Worm (Caenorhabditis elegans): Measurements from ENCODE around the gene pgph-3.

Gene pgph-3

ce11 chrV:5755203-5755693, 8.4 kb downstream of the pgph-3 start, which contains the start of gene K09H11.11:
TSS of gene K09H11.11 (minus strand) at chrV:5755253.
- TF ChIP-seq ceh-44 (GFP tag; IDR thresholded peaks at IDR 0.05) (peak; percentile 2; the same call in 1 of the 2 replicates), set-16 (GFP tag; IDR thresholded peaks at IDR 0.05) (peak; percentile 83)

- TF ChIP-seq hlh-30 (tag; optimal IDR thresholded peaks at IDR 0.05; ENCODE audit: insufficient read depth) (no peak), ceh-44 (GFP tag; IDR thresholded peaks at IDR 0.05) (no peak), F37D6.2 (tag; optimal IDR thresholded peaks at IDR 0.05) (no peak), nhr-237 (tag; optimal IDR thresholded peaks at IDR 0.05) (no peak), tag-97 (GFP tag; IDR thresholded peaks at IDR 0.05) (no peak), spr-3 (GFP tag; optimal IDR thresholded peaks at IDR 0.05) (no peak), daf-8 (GFP tag; IDR thresholded peaks at IDR 0.05) (no peak), nhr-42 (GFP tag; IDR thresholded peaks at IDR 0.05) (no peak), nhr-111 (GFP tag; optimal IDR thresholded peaks at IDR 0.05) (no peak), ceh-32 (tag; optimal IDR thresholded peaks at IDR 0.05; ENCODE audit: poor library complexity) (no peak), zip-11 (GFP tag; IDR thresholded peaks at IDR 0.05) (no peak), lin-38 (GFP tag; IDR thresholded peaks at IDR 0.05) (no peak), egl-27 (tag; optimal IDR thresholded peaks at IDR 0.05) (no peak), mdt-29 (GFP tag; IDR thresholded peaks at IDR 0.05) (no peak), rbr-2 (tag; optimal IDR thresholded peaks at IDR 0.05) (no peak), saeg-2 (GFP tag; IDR thresholded peaks at IDR 0.05) (no peak), aha-1 (tag) (no peak)
Observed at ce11 chrV:5753432-5753831, 10.2 kb downstream of the pgph-3 start, which contains the start of gene pgph-1. TSS of gene pgph-1 (minus strand) at chrV:5753532.

ce11 chrV:5747519-5747918, 16.1 kb downstream of the pgph-3 start, which contains the start of gene acds-10:
TSS of gene acds-10 (plus strand) at chrV:5747819.
- TF ChIP-seq daf-12 (tag; optimal IDR thresholded peaks at IDR 0.05): no peak
- TF ChIP-seq nhr-28 (tag; optimal IDR thresholded peaks at IDR 0.05): peak; percentile 44
- TF ChIP-seq pqm-1 (tag; optimal IDR thresholded peaks at IDR 0.05): peak; percentile 6

- TF ChIP-seq unc-62 (GFP tag; optimal IDR thresholded peaks at IDR 0.05 in 1 of 2) (peak in 1 of 2 experiments; percentile 33), unc-62 (tag; optimal IDR thresholded peaks at IDR 0.05) (no peak), mes-2 (tag; optimal IDR thresholded peaks at IDR 0.05; ENCODE audit: poor library complexity, severe bottlenecking) (no peak)
Observed at ce11 chrV:5746237-5746636, 17.4 kb downstream of the pgph-3 start.

ce11 chrV:5741237-5741636, 22.4 kb downstream of the pgph-3 start:
- TF ChIP-seq nhr-77 (tag; optimal IDR thresholded peaks at IDR 0.05) (no peak), set-16 (GFP tag; IDR thresholded peaks at IDR 0.05) (no peak), attf-4 (tag; optimal IDR thresholded peaks at IDR 0.05) (no peak), egl-27 (tag; optimal IDR thresholded peaks at IDR 0.05) (no peak), arid-1 (GFP tag; conservative IDR thresholded peaks at IDR 0.05) (no peak), T20F7.1 (GFP tag; optimal IDR thresholded peaks at IDR 0.05) (no peak), nhr-11 (tag; optimal IDR thresholded peaks at IDR 0.05) (no peak), Y48G9A.11 (GFP tag; IDR thresholded peaks at IDR 0.05) (no peak), daf-12 (tag; optimal IDR thresholded peaks at IDR 0.05) (no peak), lir-3 (tag; optimal IDR thresholded peaks at IDR 0.05) (no peak), mdl-1 (tag; optimal IDR thresholded peaks at IDR 0.05) (no peak), R02D3.7 (tag; optimal IDR thresholded peaks at IDR 0.05) (no peak), mdt-29 (GFP tag; IDR thresholded peaks at IDR 0.05) (no peak), daf-16 (GFP tag; optimal IDR thresholded peaks at IDR 0.05) (no peak), daf-16 (tag; optimal IDR thresholded peaks at IDR 0.05) (no peak), nhr-111 (GFP tag; optimal IDR thresholded peaks at IDR 0.05) (no peak), Y105C5A.15 (GFP tag; IDR thresholded peaks at IDR 0.05) (no peak), D1046.2 (GFP tag; IDR thresholded peaks at IDR 0.05) (no peak), madf-9 (GFP tag; conservative IDR thresholded peaks at IDR 0.05) (no peak)
